Worm (Caenorhabditis elegans) whole organism, young adult: ENCODE data around the gene bre-1.

Source experiments
- B0019.2 ChIP-seq: fragments of 200-800 bp; sonication (Bioruptor generic); conservative IDR thresholded peaks from 2 replicates; pipeline ENCODE4 v1.3.6; 2022; ENCODE audit warnings: missing genetic modification reagents, missing genetic modification characterization, missing compliant biosample characterization
- C06A6.2 ChIP-seq: fragments of 200-800 bp; sonication (Bioruptor generic); conservative IDR thresholded peaks from 2 replicates; pipeline ENCODE4 v1.3.6; 2022; ENCODE audit warnings: missing genetic modification characterization, missing compliant biosample characterization
- F22D6.2 ChIP-seq: sonication (generic microtip); optimal IDR thresholded peaks from 2 replicates; lab custom pipeline; 2016; ENCODE audit warnings: mild to moderate bottlenecking, missing genetic modification characterization, missing compliant biosample characterization
- F23B12.7 ChIP-seq: sonication (generic microtip); optimal IDR thresholded peaks from 2 replicates; lab custom pipeline; 2017; ENCODE audit warnings: missing genetic modification characterization, mild to moderate bottlenecking, missing compliant biosample characterization, antibody characterized with exemption, moderate library complexity; ENCODE audit not compliant: insufficient read depth
- F33H1.4 ChIP-seq: fragments of 200-800 bp; sonication (Bioruptor generic); IDR thresholded peaks from 2 replicates; pipeline ENCODE4 v1.3.6; 2022; ENCODE audit warnings: missing genetic modification reagents, missing genetic modification characterization, missing compliant biosample characterization
- F37B4.10 ChIP-seq: fragments of 200-800 bp; sonication (Bioruptor generic); IDR thresholded peaks from 2 replicates; pipeline ENCODE4 v1.3.6; 2022; ENCODE audit warnings: missing genetic modification characterization, missing compliant biosample characterization
- F49E8.2 ChIP-seq: sonication (generic microtip); optimal IDR thresholded peaks from 3 replicates; lab custom pipeline; 2017; ENCODE audit warnings: missing genetic modification characterization, mild to moderate bottlenecking, missing compliant biosample characterization, antibody characterized with exemption, moderate library complexity; ENCODE audit not compliant: insufficient read depth
- F52B5.7 ChIP-seq: sonication (generic microtip); optimal IDR thresholded peaks from 2 replicates; lab custom pipeline; 2016; ENCODE audit warnings: mild to moderate bottlenecking, missing genetic modification characterization, missing compliant biosample characterization
- K11D2.4 ChIP-seq: fragments of 200-800 bp; sonication (Bioruptor generic); IDR thresholded peaks from 2 replicates; pipeline ENCODE4 v1.3.6; 2022; ENCODE audit warnings: missing genetic modification reagents, missing genetic modification characterization, missing compliant biosample characterization
- Y53G8AR.9 ChIP-seq: fragments of 200-800 bp; sonication (Bioruptor generic); conservative IDR thresholded peaks from 2 replicates; pipeline ENCODE4 v1.3.6; 2022; ENCODE audit warnings: missing genetic modification reagents, missing genetic modification characterization, missing compliant biosample characterization
- ZK185.1 ChIP-seq: sonication (generic microtip); optimal IDR thresholded peaks from 2 replicates; lab custom pipeline; 2016; ENCODE audit warnings: mild to moderate bottlenecking, missing genetic modification characterization, missing compliant biosample characterization; ENCODE audit not compliant: poor library complexity, severe bottlenecking
- ama-1 ChIP-seq, 3 experiments: fragments of 150-350 bp in 1 of 3; sonication (generic microtip) in 2 of 3; optimal IDR thresholded peaks; 2 replicates each; lab custom pipeline; 2014 to 2018; ENCODE audit warnings: missing biosample characterization in 2 of 3, missing genetic modification characterization in 2 of 3, missing genetic modification reagents in 2 of 3
- aptf-2 ChIP-seq: fragments of 200-800 bp; sonication (Bioruptor generic); conservative IDR thresholded peaks from 2 replicates; pipeline ENCODE4 v1.3.6; 2022; ENCODE audit warnings: missing genetic modification reagents, missing genetic modification characterization, missing compliant biosample characterization
- aptf-3 ChIP-seq: fragments of 200-800 bp; sonication (Bioruptor generic); IDR thresholded peaks from 2 replicates; pipeline ENCODE4 v1.3.6; 2022; ENCODE audit warnings: missing genetic modification characterization, missing compliant biosample characterization
- athp-1 ChIP-seq: sonication (generic microtip); optimal IDR thresholded peaks from 2 replicates; lab custom pipeline; 2017; ENCODE audit warnings: mild to moderate bottlenecking, missing genetic modification characterization, missing compliant biosample characterization
- ccch-3 ChIP-seq: fragments of 200-800 bp; sonication (Bioruptor generic); optimal IDR thresholded peaks from 2 replicates; lab custom pipeline; 2018; ENCODE audit warnings: mild to moderate bottlenecking, missing genetic modification characterization, missing compliant biosample characterization
- cebp-2 ChIP-seq: fragments of 200-800 bp; sonication (Bioruptor generic); IDR thresholded peaks from 2 replicates; pipeline ENCODE4 v1.3.6; 2022; ENCODE audit warnings: missing genetic modification characterization, missing compliant biosample characterization
- dox-1 ChIP-seq: fragments of 200-800 bp; sonication (Bioruptor generic); IDR thresholded peaks from 2 replicates; pipeline ENCODE4 v1.3.6; 2022; ENCODE audit warnings: missing genetic modification reagents, missing genetic modification characterization, missing compliant biosample characterization
- egrh-3 ChIP-seq: fragments of 200-800 bp; sonication (Bioruptor generic); IDR thresholded peaks from 2 replicates; pipeline ENCODE4 v1.3.6; 2022; ENCODE audit warnings: missing genetic modification reagents, missing genetic modification characterization, missing compliant biosample characterization
- ekl-4 ChIP-seq: fragments of 200-800 bp; sonication (Bioruptor generic); IDR thresholded peaks from 2 replicates; pipeline ENCODE4 v1.3.6; 2022; ENCODE audit warnings: missing genetic modification reagents, missing genetic modification characterization, missing compliant biosample characterization
- ets-4 ChIP-seq: fragments of 200-800 bp; sonication (Bioruptor generic); optimal IDR thresholded peaks from 2 replicates; lab custom pipeline; 2018; ENCODE audit warnings: mild to moderate bottlenecking, missing genetic modification characterization, missing compliant biosample characterization
- hlh-12 ChIP-seq: sonication (generic microtip); optimal IDR thresholded peaks from 2 replicates; lab custom pipeline; 2016; ENCODE audit warnings: missing genetic modification characterization, missing compliant biosample characterization
- hmg-1.2 ChIP-seq: fragments of 200-800 bp; sonication (Bioruptor generic); IDR thresholded peaks from 2 replicates; pipeline ENCODE4 v1.3.6; 2022; ENCODE audit warnings: missing genetic modification reagents, missing genetic modification characterization, missing compliant biosample characterization
- hmg-20 ChIP-seq: fragments of 200-800 bp; sonication (Bioruptor generic); IDR thresholded peaks from 2 replicates; pipeline ENCODE4 v1.3.6; 2022; ENCODE audit warnings: missing genetic modification reagents, missing genetic modification characterization, missing compliant biosample characterization
- hrde-1 ChIP-seq: sonication (generic microtip); optimal IDR thresholded peaks from 2 replicates; lab custom pipeline; 2016; ENCODE audit warnings: missing genetic modification characterization, mild to moderate bottlenecking, missing compliant biosample characterization, moderate library complexity, missing genotype, missing genetic modification reagents, borderline replicate concordance
- lin-26 ChIP-seq: fragments of 200-800 bp; sonication (Bioruptor generic); IDR thresholded peaks from 2 replicates; pipeline ENCODE4 v1.3.6; 2022; ENCODE audit warnings: missing genetic modification reagents, missing genetic modification characterization, missing compliant biosample characterization
- lsl-1 ChIP-seq: fragments of 200-800 bp; sonication (Bioruptor generic); optimal IDR thresholded peaks from 2 replicates; lab custom pipeline; 2018; ENCODE audit warnings: mild to moderate bottlenecking, missing genetic modification characterization, moderate library complexity, missing compliant biosample characterization
- madf-6 ChIP-seq: fragments of 200-800 bp; sonication (Bioruptor generic); IDR thresholded peaks from 2 replicates; pipeline ENCODE4 v1.3.6; 2022; ENCODE audit warnings: missing genetic modification reagents, missing genetic modification characterization, missing compliant biosample characterization
- mcd-1 ChIP-seq: fragments of 200-800 bp; sonication (Bioruptor generic); IDR thresholded peaks from 2 replicates; pipeline ENCODE4 v1.3.6; 2022; ENCODE audit warnings: missing genetic modification reagents, missing genetic modification characterization, missing compliant biosample characterization
- mes-4 ChIP-seq: sonication (generic microtip); optimal IDR thresholded peaks from 2 replicates; lab custom pipeline; 2016; ENCODE audit warnings: missing genotype, missing genetic modification characterization, missing compliant biosample characterization
- mxl-1 ChIP-seq: sonication (generic microtip); optimal IDR thresholded peaks from 2 replicates; lab custom pipeline; 2016; ENCODE audit warnings: missing genetic modification characterization, missing compliant biosample characterization
- nhr-27 ChIP-seq: fragments of 200-800 bp; sonication (Bioruptor generic); optimal IDR thresholded peaks from 2 replicates; lab custom pipeline; 2018; ENCODE audit warnings: mild to moderate bottlenecking, missing genetic modification characterization, moderate library complexity, missing compliant biosample characterization
- nhr-80 ChIP-seq: sonication (generic microtip); optimal IDR thresholded peaks from 2 replicates; lab custom pipeline; 2016; ENCODE audit warnings: missing genetic modification characterization, missing compliant biosample characterization
- nhr-90 ChIP-seq: sonication (generic microtip); optimal IDR thresholded peaks from 2 replicates; lab custom pipeline; 2016; ENCODE audit warnings: missing genotype, mild to moderate bottlenecking, missing genetic modification characterization, missing compliant biosample characterization
- pbrm-1 ChIP-seq: fragments of 200-800 bp; sonication (Bioruptor generic); IDR thresholded peaks from 2 replicates; pipeline ENCODE4 v1.3.6; 2022; ENCODE audit warnings: missing genetic modification reagents, missing genetic modification characterization, missing compliant biosample characterization
- repo-1 ChIP-seq: sonication (generic microtip); optimal IDR thresholded peaks from 2 replicates; lab custom pipeline; 2017; ENCODE audit warnings: mild to moderate bottlenecking, missing genetic modification characterization, missing compliant biosample characterization
- rpc-1 ChIP-seq, 2 experiments: fragments of 150-350 bp in 1 of 2; sonication (generic microtip) in 1 of 2; optimal IDR thresholded peaks; 2 replicates each; lab custom pipeline; 2014 to 2018; ENCODE audit warnings: missing biosample characterization in 1 of 2, missing genetic modification characterization in 1 of 2, missing genetic modification reagents in 1 of 2, missing genotype in 1 of 2
- sdz-38 ChIP-seq: sonication (generic microtip); optimal IDR thresholded peaks from 2 replicates; lab custom pipeline; 2016; ENCODE audit warnings: missing genotype, missing genetic modification characterization, missing compliant biosample characterization
- snpc-3.4 ChIP-seq: sonication (generic microtip); optimal IDR thresholded peaks from 2 replicates; lab custom pipeline; 2017; ENCODE audit warnings: missing genetic modification characterization, mild to moderate bottlenecking, missing compliant biosample characterization, antibody characterized with exemption, moderate library complexity, missing genotype, missing genetic modification reagents
- somi-1 ChIP-seq: fragments of 200-800 bp; sonication (Bioruptor generic); optimal IDR thresholded peaks from 2 replicates; lab custom pipeline; 2018; ENCODE audit warnings: mild to moderate bottlenecking, missing genetic modification characterization, missing compliant biosample characterization
- tbp1 ChIP-seq: fragments of 200-800 bp; sonication (Bioruptor generic); optimal IDR thresholded peaks from 2 replicates; lab custom pipeline; 2018; ENCODE audit warnings: mild to moderate bottlenecking, missing genetic modification characterization, missing compliant biosample characterization
- unc-130 ChIP-seq: sonication (generic microtip); optimal IDR thresholded peaks from 2 replicates; lab custom pipeline; 2016; ENCODE audit warnings: missing genetic modification reagents, missing genetic modification characterization, missing compliant biosample characterization
- xnd-1 ChIP-seq: sonication (generic microtip); optimal IDR thresholded peaks from 2 replicates; lab custom pipeline; 2016; ENCODE audit warnings: missing genotype, missing genetic modification reagents, missing genetic modification characterization, missing compliant biosample characterization
- zfh-2 ChIP-seq: fragments of 200-800 bp; sonication (Bioruptor generic); conservative IDR thresholded peaks from 2 replicates; pipeline ENCODE4 v1.3.6; 2022; ENCODE audit warnings: missing genetic modification reagents, missing genetic modification characterization, missing compliant biosample characterization
- ztf-26 ChIP-seq: sonication (generic microtip); optimal IDR thresholded peaks from 2 replicates; lab custom pipeline; 2017; ENCODE audit warnings: missing genetic modification characterization, missing compliant biosample characterization
- ztf-6 ChIP-seq: fragments of 200-800 bp; sonication (Bioruptor generic); IDR thresholded peaks from 2 replicates; pipeline ENCODE4 v1.3.6; 2022; ENCODE audit warnings: missing genetic modification reagents, missing genetic modification characterization, missing compliant biosample characterization

bre-1 gene

DNA sequence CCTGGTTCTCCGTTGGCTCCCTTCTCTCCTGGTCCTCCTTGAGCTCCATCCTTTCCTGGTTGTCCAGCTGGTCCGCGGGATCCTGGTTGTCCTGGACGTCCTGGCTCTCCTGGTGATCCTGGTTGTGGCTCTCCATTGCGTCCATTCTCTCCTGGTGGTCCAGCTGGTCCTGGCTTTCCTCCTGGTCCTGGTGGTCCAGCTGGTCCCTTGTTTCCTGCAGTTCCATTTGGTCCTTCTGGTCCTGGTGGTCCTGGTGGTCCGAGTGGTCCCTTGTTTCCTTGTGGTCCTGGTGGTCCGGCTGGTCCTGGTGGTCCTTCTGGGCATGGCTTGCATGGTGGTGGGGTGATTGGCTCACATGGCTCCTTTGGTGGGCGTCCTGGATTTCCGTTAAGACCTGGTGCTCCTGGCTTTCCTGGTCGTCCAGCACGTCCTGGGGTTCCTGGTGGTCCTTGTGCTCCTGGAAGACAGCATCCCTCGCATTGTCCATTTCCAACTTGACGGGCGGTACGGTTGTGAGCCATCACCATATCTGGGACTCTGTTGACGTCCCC lies 7.9 kb upstream of the bre-1 start:
- TF ChIP-seq ets-4 (no peak), unc-130 (GFP tag; lab: Kevin White, UChicago) (no peak), aptf-2 (GFP tag; lab: Robert Waterston, UW) (no peak), ekl-4 (GFP tag; lab: Robert Waterston, UW) (0 out of 2 replicates have a peak, but pooled peaks have one; percentile 8), F33H1.4 (no peak), F52B5.7 (tag; lab: Kevin White, UChicago) (peak; percentile 9), Y53G8AR.9 (no peak), F23B12.7 (tag; lab: Kevin White, UChicago) (no peak), athp-1 (tag; lab: Kevin White, UChicago) (no peak), dox-1 (GFP tag; lab: Robert Waterston, UW) (0 out of 2 replicates have a peak, but pooled peaks have one; percentile 16), F49E8.2 (tag; lab: Kevin White, UChicago) (no peak), aptf-3 (GFP tag; lab: Robert Waterston, UW) (no peak), xnd-1 (tag; lab: Kevin White, UChicago) (no peak), tbp1 (GFP tag; lab: Kevin White, UChicago) (no peak), lsl-1 (GFP tag; lab: Kevin White, UChicago) (no peak), F37B4.10 (no peak), ccch-3 (GFP tag; lab: Kevin White, UChicago) (no peak), ama-1 (optimal IDR thresholded peaks at IDR 0.05; lab: Kevin White, UChicago) (no peak), ama-1 (GFP tag; optimal IDR thresholded peaks at IDR 0.05; lab: Kevin White, UChicago) (no peak), B0019.2 (GFP tag; lab: Robert Waterston, UW) (no peak), mxl-1 (tag; lab: Kevin White, UChicago) (no peak), pbrm-1 (GFP tag; lab: Robert Waterston, UW) (no peak), mcd-1 (GFP tag; lab: Robert Waterston, UW) (peak; percentile 26; the same call in 1 of the 2 replicates), lin-26 (0 out of 2 replicates have a peak, but pooled peaks have one; percentile 30), sdz-38 (no peak), mes-4 (tag; lab: Kevin White, UChicago) (no peak), repo-1 (tag; lab: Kevin White, UChicago) (no peak), ztf-26 (tag; lab: Kevin White, UChicago) (peak; percentile 5), hrde-1 (peak; percentile 0), egrh-3 (GFP tag; lab: Robert Waterston, UW) (peak; percentile 68; the same call in 1 of the 2 replicates), nhr-80 (tag; lab: Kevin White, UChicago) (no peak), somi-1 (GFP tag; lab: Kevin White, UChicago) (no peak), snpc-3.4 (no peak), hmg-1.2 (GFP tag; lab: Robert Waterston, UW) (no peak), F22D6.2 (tag; lab: Kevin White, UChicago) (no peak), cebp-2 (GFP tag; lab: Robert Waterston, UW) (no peak), rpc-1 (optimal IDR thresholded peaks at IDR 0.05; lab: Kevin White, UChicago) (no peak), rpc-1 (tag; optimal IDR thresholded peaks at IDR 0.05; lab: Kevin White, UChicago) (no peak), hmg-20 (no peak), zfh-2 (GFP tag; lab: Robert Waterston, UW) (peak; percentile 85; the same call in 1 of the 2 replicates), madf-6 (GFP tag; lab: Robert Waterston, UW) (no peak), ztf-6 (GFP tag; lab: Robert Waterston, UW) (no peak), hlh-12 (no peak), nhr-27 (peak; percentile 64), nhr-90 (tag; lab: Kevin White, UChicago) (no peak), ZK185.1 (tag; lab: Kevin White, UChicago) (no peak), K11D2.4 (GFP tag; lab: Robert Waterston, UW) (no peak), C06A6.2 (GFP tag; lab: Robert Waterston, UW) (no peak)
